Worm (Caenorhabditis elegans): ENCODE measurements around the gene fbxa-25.

fbxa-25 gene

ce11 chrIII:1345694-1346093 lies 3.6 kb downstream of the fbxa-25 start, which contains the start of gene Y82E9BL.6:
TSS of gene Y82E9BL.6 (minus strand) at chrIII:1345794.
- TF ChIP-seq M03D4.4 (tag; optimal IDR thresholded peaks at IDR 0.05) (no peak), nhr-237 (tag; optimal IDR thresholded peaks at IDR 0.05) (no peak), lin-32 (GFP tag; optimal IDR thresholded peaks at IDR 0.05) (no peak), ham-2 (GFP tag; optimal IDR thresholded peaks at IDR 0.05) (no peak), nhr-2 (tag; optimal IDR thresholded peaks at IDR 0.05) (no peak), unc-62 (GFP tag; optimal IDR thresholded peaks at IDR 0.05) (no peak), lin-13 (tag; optimal IDR thresholded peaks at IDR 0.05) (no peak), ceh-83 (GFP tag; optimal IDR thresholded peaks at IDR 0.05) (no peak), elt-3 (tag; optimal IDR thresholded peaks at IDR 0.05) (no peak), unc-39 (tag; optimal IDR thresholded peaks at IDR 0.05) (no peak), ceh-43 (GFP tag; optimal IDR thresholded peaks at IDR 0.05) (no peak), ces-1 (GFP tag; optimal IDR thresholded peaks at IDR 0.05) (no peak), nhr-12 (tag; optimal IDR thresholded peaks at IDR 0.05) (no peak), zip-8 (tag; optimal IDR thresholded peaks at IDR 0.05) (no peak), drap-1 (GFP tag; optimal IDR thresholded peaks at IDR 0.05) (no peak), snpc-4 (tag; optimal IDR thresholded peaks at IDR 0.05) (no peak), flh-1 (GFP tag; optimal IDR thresholded peaks at IDR 0.05) (no peak), ztf-11 (tag; optimal IDR thresholded peaks at IDR 0.05) (no peak), blmp-1 (tag; optimal IDR thresholded peaks at IDR 0.05) (no peak), unc-120 (tag; optimal IDR thresholded peaks at IDR 0.05; ENCODE audit: poor library complexity, severe bottlenecking) (no peak)

ce11 chrIII:1342919-1343419 lies 6.3 kb downstream of the fbxa-25 start, which contains the start of gene fbxa-27:
TSS of gene fbxa-27 (plus strand) at chrIII:1342969.
- TF ChIP-seq lin-32 (GFP tag; optimal IDR thresholded peaks at IDR 0.05) (no peak), M03D4.4 (tag; optimal IDR thresholded peaks at IDR 0.05) (no peak), unc-62 (GFP tag; optimal IDR thresholded peaks at IDR 0.05) (no peak), pha-4 (tag; optimal IDR thresholded peaks at IDR 0.05) (no peak), ham-2 (GFP tag; optimal IDR thresholded peaks at IDR 0.05) (no peak), sem-2 (GFP tag; optimal IDR thresholded peaks at IDR 0.05) (no peak), nhr-28 (tag; optimal IDR thresholded peaks at IDR 0.05) (no peak), flh-1 (GFP tag; optimal IDR thresholded peaks at IDR 0.05) (no peak), elt-1 (tag; optimal IDR thresholded peaks at IDR 0.05; ENCODE audit: borderline replicate concordance, insufficient read depth) (no peak), mab-5 (tag; optimal IDR thresholded peaks at IDR 0.05) (no peak), nhr-2 (tag; optimal IDR thresholded peaks at IDR 0.05) (no peak)

DNA sequence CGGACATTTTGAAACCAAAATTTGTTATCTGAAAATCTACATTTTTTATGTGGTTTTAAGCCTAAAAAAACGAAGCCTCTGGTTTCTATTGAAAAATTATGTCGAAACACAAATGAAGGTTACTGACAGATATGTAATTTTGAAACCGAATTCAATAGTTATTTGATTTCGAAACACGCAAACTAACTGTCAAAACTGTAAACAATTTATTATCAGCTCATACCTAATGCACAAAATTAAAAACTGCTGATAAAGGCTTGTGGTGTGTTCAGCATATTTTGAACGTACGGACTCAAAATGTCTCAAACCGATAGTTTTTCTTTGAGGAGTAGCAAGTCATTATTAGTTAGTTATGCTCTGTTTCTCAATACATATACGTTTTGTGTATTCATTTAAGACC lies 6.8 kb downstream of the fbxa-25 start, which contains the start of gene fbxa-26:
Gene fbxa-26, minus strand, starts transcription at position 35 of the 400 bp plus-strand sequence.
- TF ChIP-seq elt-1 (tag; optimal IDR thresholded peaks at IDR 0.05; ENCODE audit: borderline replicate concordance, insufficient read depth) (no peak), elt-3 (tag; optimal IDR thresholded peaks at IDR 0.05) (no peak), ceh-39 (tag; optimal IDR thresholded peaks at IDR 0.05) (no peak), nhr-12 (tag; optimal IDR thresholded peaks at IDR 0.05) (no peak), unc-62 (GFP tag; optimal IDR thresholded peaks at IDR 0.05) (no peak), zip-8 (tag; optimal IDR thresholded peaks at IDR 0.05) (no peak), ztf-11 (tag; optimal IDR thresholded peaks at IDR 0.05) (no peak), nhr-28 (tag; optimal IDR thresholded peaks at IDR 0.05) (no peak), tbx-8 (GFP tag; optimal IDR thresholded peaks at IDR 0.05) (no peak), mls-2 (tag; optimal IDR thresholded peaks at IDR 0.05) (no peak), lsy-2 (tag; optimal IDR thresholded peaks at IDR 0.05) (no peak), unc-120 (tag; optimal IDR thresholded peaks at IDR 0.05; ENCODE audit: poor library complexity, severe bottlenecking) (no peak), pha-4 (tag; optimal IDR thresholded peaks at IDR 0.05) (no peak), cnd-1 (tag; optimal IDR thresholded peaks at IDR 0.05) (no peak)

- TF ChIP-seq drap-1 (GFP tag; optimal IDR thresholded peaks at IDR 0.05) (no peak), ztf-11 (tag; optimal IDR thresholded peaks at IDR 0.05) (no peak), sem-2 (GFP tag; optimal IDR thresholded peaks at IDR 0.05) (no peak), ham-2 (GFP tag; optimal IDR thresholded peaks at IDR 0.05) (no peak), mep-1 (tag; optimal IDR thresholded peaks at IDR 0.05) (no peak), cnd-1 (tag; optimal IDR thresholded peaks at IDR 0.05) (no peak), unc-120 (tag; optimal IDR thresholded peaks at IDR 0.05; ENCODE audit: poor library complexity, severe bottlenecking) (no peak), snpc-4 (tag; optimal IDR thresholded peaks at IDR 0.05) (no peak), ceh-83 (GFP tag; optimal IDR thresholded peaks at IDR 0.05) (no peak), lin-32 (GFP tag; optimal IDR thresholded peaks at IDR 0.05) (no peak), nhr-28 (tag; optimal IDR thresholded peaks at IDR 0.05) (no peak)
Measured at ce11 chrIII:1340240-1340639, 9.0 kb downstream of the fbxa-25 start, which contains the start of gene fbxa-5. TSS of gene fbxa-5 (minus strand) at chrIII:1340340.

All from whole organism, mixed stage, embryonic.